Worm (Caenorhabditis elegans) whole organism, early embryonic: ENCODE data around the gene fbxc-21.
"Not testable (repeated sequence)": the region's sequence is repeated elsewhere in the genome, so short reads cannot be mapped to it uniquely, and the experiment has no call there.

Experiments
- F13C5.2 ChIP-seq: sonication (generic microtip); optimal IDR thresholded peaks from 2 replicates; lab custom pipeline; 2017; ENCODE audit warnings: mild to moderate bottlenecking, missing genetic modification characterization, inconsistent platforms, missing compliant biosample characterization
- tbx-11 ChIP-seq: fragments of 200-800 bp; sonication (Bioruptor generic); IDR thresholded peaks from 2 replicates; pipeline ENCODE4 v1.3.6; 2022; ENCODE audit warnings: missing genetic modification characterization, missing compliant biosample characterization
- tbx-37 ChIP-seq: fragments of 200-800 bp; sonication (Bioruptor generic); conservative IDR thresholded peaks from 2 replicates; pipeline ENCODE4 v1.3.6; 2022; ENCODE audit warnings: missing genetic modification reagents, missing genetic modification characterization, missing compliant biosample characterization

DNA sequence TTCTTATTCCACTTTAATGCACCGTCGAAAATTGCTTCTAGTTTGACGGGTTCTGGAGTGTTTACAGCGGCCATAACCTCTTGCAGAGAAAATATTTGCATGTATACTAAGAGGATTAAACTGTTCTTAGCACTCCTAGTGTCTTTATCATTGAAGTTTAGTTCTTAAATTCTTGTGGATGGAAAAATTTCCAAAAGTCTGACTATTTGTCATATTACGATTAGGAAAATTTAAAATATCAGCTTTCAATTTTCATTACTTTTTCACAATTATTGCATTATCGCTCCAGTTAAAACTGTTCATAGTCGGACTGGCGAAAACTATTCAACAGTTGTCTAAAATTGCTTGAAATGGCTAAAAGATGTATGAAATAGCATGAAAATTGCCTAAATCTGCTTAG lies 31.8 kb downstream of the fbxc-21 start, which contains the start of gene ZC204.13:
- not testable (repeated sequence) for TF ChIP-seq tbx-37; tbx-11 (GFP tag; lab: Robert Waterston, UW); F13C5.2 (tag; lab: Kevin White, UChicago)
